Worm (Caenorhabditis elegans) whole organism, late embryonic: ENCODE measurements around the gene pho-11.
A peak's percentile ranks its signal among the peaks of the same experiment; 100 is the strongest.

Source experiments
- ceh-2 ChIP-seq: sonication (generic microtip); optimal IDR thresholded peaks from 2 replicates; lab custom pipeline; 2016; ENCODE audit warnings: missing genotype, missing genetic modification characterization, missing compliant biosample characterization
- ceh-24 ChIP-seq: sonication (generic microtip); optimal IDR thresholded peaks from 2 replicates; lab custom pipeline; 2016; ENCODE audit warnings: mild to moderate bottlenecking, missing genetic modification characterization, missing compliant biosample characterization
- ceh-31 ChIP-seq: sonication (generic microtip); optimal IDR thresholded peaks from 2 replicates; lab custom pipeline; 2016; ENCODE audit warnings: missing genetic modification characterization, missing compliant biosample characterization
- ceh-48 ChIP-seq: sonication (generic microtip); optimal IDR thresholded peaks from 2 replicates; lab custom pipeline; 2016; ENCODE audit warnings: missing genetic modification characterization, inconsistent platforms, missing compliant biosample characterization
- ceh-6 ChIP-seq: fragments of 200-800 bp; sonication (Bioruptor generic); optimal IDR thresholded peaks from 2 replicates; lab custom pipeline; 2018; ENCODE audit warnings: mild to moderate bottlenecking, missing genetic modification characterization, missing compliant biosample characterization
- ceh-9 ChIP-seq: sonication (generic microtip); optimal IDR thresholded peaks from 2 replicates; lab custom pipeline; 2016; ENCODE audit warnings: mild to moderate bottlenecking, missing genetic modification characterization, inconsistent platforms, missing compliant biosample characterization
- che-1 ChIP-seq: sonication (generic microtip); optimal IDR thresholded peaks from 2 replicates; lab custom pipeline; 2016; ENCODE audit warnings: mild to moderate bottlenecking, missing genetic modification characterization, missing compliant biosample characterization
- eyg-1 ChIP-seq: sonication (generic microtip); optimal IDR thresholded peaks from 2 replicates; lab custom pipeline; 2016; ENCODE audit warnings: missing genotype, missing genetic modification characterization, missing compliant biosample characterization
- fkh-10 ChIP-seq: fragments of 150-350 bp; optimal IDR thresholded peaks from 2 replicates; lab custom pipeline; 2014; ENCODE audit warnings: missing biosample characterization, missing genetic modification reagents, missing genetic modification characterization
- hlh-13 ChIP-seq: fragments of 200-800 bp; sonication (Bioruptor generic); optimal IDR thresholded peaks from 2 replicates; lab custom pipeline; 2018; ENCODE audit warnings: mild to moderate bottlenecking, missing genetic modification characterization, missing compliant biosample characterization
- hlh-8 ChIP-seq: sonication (generic microtip); optimal IDR thresholded peaks from 2 replicates; lab custom pipeline; 2016; ENCODE audit warnings: missing genotype, missing genetic modification characterization, missing compliant biosample characterization
- madf-2 ChIP-seq: sonication (generic microtip); optimal IDR thresholded peaks from 2 replicates; lab custom pipeline; 2017; ENCODE audit warnings: missing genetic modification characterization, missing compliant biosample characterization
- nfya-1 ChIP-seq: sonication (generic microtip); optimal IDR thresholded peaks from 2 replicates; lab custom pipeline; 2017; ENCODE audit warnings: missing genetic modification characterization, mild to moderate bottlenecking, missing compliant biosample characterization, antibody characterized with exemption, moderate library complexity
- npax-4 ChIP-seq: sonication (generic microtip); optimal IDR thresholded peaks from 2 replicates; lab custom pipeline; 2016; ENCODE audit warnings: missing genetic modification characterization, missing compliant biosample characterization
- pag-3 ChIP-seq: sonication (generic microtip); optimal IDR thresholded peaks from 2 replicates; lab custom pipeline; 2016; ENCODE audit warnings: missing compliant biosample characterization, missing genetic modification characterization, borderline replicate concordance
- pax-1 ChIP-seq: fragments of 150-350 bp; optimal IDR thresholded peaks from 2 replicates; lab custom pipeline; 2014; ENCODE audit warnings: missing biosample characterization, missing genetic modification characterization
- ref-2 ChIP-seq: sonication (generic microtip); optimal IDR thresholded peaks from 2 replicates; lab custom pipeline; 2016; ENCODE audit warnings: missing genetic modification characterization, missing compliant biosample characterization
- sdc-2 ChIP-seq: sonication (generic microtip); optimal IDR thresholded peaks from 2 replicates; lab custom pipeline; 2016; ENCODE audit warnings: missing genotype, missing genetic modification characterization, missing compliant biosample characterization
- sox-4 ChIP-seq: sonication (generic microtip); optimal IDR thresholded peaks from 2 replicates; lab custom pipeline; 2017; ENCODE audit warnings: mild to moderate bottlenecking, missing genetic modification characterization, inconsistent platforms, missing compliant biosample characterization
- tbx-7 ChIP-seq: sonication (generic microtip); optimal IDR thresholded peaks from 2 replicates; lab custom pipeline; 2016; ENCODE audit warnings: missing genotype, missing genetic modification characterization, missing compliant biosample characterization
- ttx-3 ChIP-seq: sonication (generic microtip); optimal IDR thresholded peaks from 2 replicates; lab custom pipeline; 2016; ENCODE audit warnings: missing genetic modification reagents, missing genetic modification characterization, missing compliant biosample characterization
- unc-42 ChIP-seq: sonication (generic microtip); optimal IDR thresholded peaks from 2 replicates; lab custom pipeline; 2016; ENCODE audit warnings: missing genotype, missing genetic modification characterization, missing compliant biosample characterization
- unc-55 ChIP-seq: sonication (generic microtip); optimal IDR thresholded peaks from 2 replicates; lab custom pipeline; 2017; ENCODE audit warnings: missing biosample characterization, missing genetic modification reagents, missing genetic modification characterization
- zip-5 ChIP-seq: sonication (generic microtip); optimal IDR thresholded peaks from 2 replicates; lab custom pipeline; 2016; ENCODE audit warnings: missing genetic modification characterization, missing compliant biosample characterization

Gene pho-11

ce11 chrII:9980077-9980631, 48.5 kb downstream of the pho-11 start, which contains the start of gene ZK892.6:
Gene ZK892.6, minus strand, starts transcription at chrII:9980127.
- TF ChIP-seq sox-4 (tag; lab: Kevin White, UChicago) (no peak), ceh-9 (tag; lab: Kevin White, UChicago) (no peak), sdc-2 (tag; lab: Kevin White, UChicago) (no peak), pax-1 (tag; lab: Kevin White, UChicago) (no peak), ceh-6 (GFP tag; lab: Kevin White, UChicago) (no peak), hlh-13 (no peak), fkh-10 (GFP tag; lab: Kevin White, UChicago) (no peak), che-1 (tag; lab: Kevin White, UChicago) (no peak), madf-2 (tag; lab: Kevin White, UChicago) (no peak), pag-3 (no peak), unc-55 (GFP tag; lab: Kevin White, UChicago) (no peak), ref-2 (no peak), hlh-8 (no peak), zip-5 (tag; lab: Kevin White, UChicago) (no peak), npax-4 (tag; lab: Kevin White, UChicago) (no peak), ceh-24 (tag; lab: Kevin White, UChicago) (no peak), eyg-1 (tag; lab: Kevin White, UChicago) (no peak)

- TF ChIP-seq ref-2 = no peak
- TF ChIP-seq ceh-48 (tag; lab: Kevin White, UChicago) = no peak
- no peak for TF ChIP-seq ceh-24 (tag; lab: Kevin White, UChicago)
- no peak for TF ChIP-seq sox-4 (tag; lab: Kevin White, UChicago)
- TF ChIP-seq unc-55 (GFP tag; lab: Kevin White, UChicago) = no peak
- TF ChIP-seq nfya-1 (tag; lab: Kevin White, UChicago) = no peak
- no peak for TF ChIP-seq hlh-8
These were observed 50.1 kb downstream of the pho-11 start, which contains the start of gene sdz-38 for ce11 chrII:9981760-9982159. Gene sdz-38, minus strand, starts transcription at chrII:9981860.

ce11 chrII:9982437-9982836, 50.8 kb downstream of the pho-11 start:
- TF ChIP-seq tbx-7 (tag; lab: Kevin White, UChicago) (no peak), ttx-3 (no peak), unc-42 (tag; lab: Kevin White, UChicago) (peak; percentile 81), ceh-31 (tag; lab: Kevin White, UChicago) (peak; percentile 42), unc-55 (GFP tag; lab: Kevin White, UChicago) (no peak), ceh-2 (tag; lab: Kevin White, UChicago) (no peak), zip-5 (tag; lab: Kevin White, UChicago) (no peak)
